Worm (Caenorhabditis elegans) whole organism, L4 larva: ENCODE measurements around the gene sre-30.

Experiments
- F49E8.2 ChIP-seq: sonication (generic microtip); optimal IDR thresholded peaks from 2 replicates; lab custom pipeline; 2016; ENCODE audit warnings: missing compliant biosample characterization, mild to moderate bottlenecking, missing genetic modification characterization, borderline replicate concordance
- ceh-28 ChIP-seq: fragments of 150-350 bp; optimal IDR thresholded peaks from 2 replicates; lab custom pipeline; 2014; ENCODE audit warnings: missing biosample characterization, missing genetic modification reagents, missing genetic modification characterization
- daf-12 ChIP-seq: fragments of 150-350 bp; optimal IDR thresholded peaks from 2 replicates; lab custom pipeline; 2014; ENCODE audit warnings: missing biosample characterization, missing genetic modification reagents, missing genetic modification characterization
- fkh-10 ChIP-seq: fragments of 150-350 bp; optimal IDR thresholded peaks from 2 replicates; lab custom pipeline; 2014; ENCODE audit warnings: missing biosample characterization, missing genetic modification reagents, missing genetic modification characterization
- lsy-2 ChIP-seq, 2 experiments: fragments of 150-350 bp in 1 of 2; sonication (generic microtip) in 1 of 2; optimal IDR thresholded peaks; 2 replicates each; lab custom pipeline; 2014 to 2017; ENCODE audit warnings: missing biosample characterization in 2 of 2, missing genetic modification characterization in 2 of 2
- unc-130 ChIP-seq: sonication (generic microtip); optimal IDR thresholded peaks from 2 replicates; lab custom pipeline; 2016; ENCODE audit warnings: missing genetic modification reagents, missing genetic modification characterization, missing compliant biosample characterization
- zfp-3 ChIP-seq: fragments of 200-800 bp; sonication (Bioruptor generic); conservative IDR thresholded peaks from 2 replicates; pipeline ENCODE4 v1.3.6; 2022; ENCODE audit warnings: missing genetic modification reagents, missing genetic modification characterization, missing compliant biosample characterization
- ztf-11 ChIP-seq: fragments of 150-350 bp; optimal IDR thresholded peaks from 2 replicates; lab custom pipeline; 2014; ENCODE audit warnings: missing biosample characterization, missing genetic modification characterization

- no peak for TF ChIP-seq zfp-3 (GFP tag; lab: Robert Waterston, UW)
- TF ChIP-seq ztf-11 (tag; lab: Kevin White, UChicago), result no peak
- TF ChIP-seq F49E8.2, result no peak
- no peak for TF ChIP-seq fkh-10 (GFP tag; lab: Kevin White, UChicago)
- TF ChIP-seq unc-130, result no peak
- TF ChIP-seq ceh-28, result no peak
- TF ChIP-seq daf-12, result no peak
- TF ChIP-seq lsy-2 (tag; optimal IDR thresholded peaks at IDR 0.05; lab: Kevin White, UChicago), result no peak
Measured at ce11 chrII:12429743-12430142, 23.4 kb upstream of the sre-30 start, which contains the start of gene Y57A10C.8.
